Worm (Caenorhabditis elegans) whole organism, early embryonic: ENCODE measurements around the gene C02F5.10.

Experiments used
- B0310.2 ChIP-seq: sonication (generic microtip); optimal IDR thresholded peaks from 2 replicates; lab custom pipeline; 2016; ENCODE audit warnings: mild to moderate bottlenecking, missing genetic modification characterization, missing compliant biosample characterization
- F13C5.2 ChIP-seq: sonication (generic microtip); optimal IDR thresholded peaks from 2 replicates; lab custom pipeline; 2017; ENCODE audit warnings: mild to moderate bottlenecking, missing genetic modification characterization, inconsistent platforms, missing compliant biosample characterization
- ama-1 ChIP-seq: fragments of 150-350 bp; optimal IDR thresholded peaks from 2 replicates; lab custom pipeline; 2014
- ceh-13 ChIP-seq: fragments of 200-800 bp; sonication (Bioruptor generic); optimal IDR thresholded peaks from 2 replicates; lab custom pipeline; 2018; ENCODE audit warnings: mild to moderate bottlenecking, missing genetic modification characterization, missing compliant biosample characterization
- ceh-36 ChIP-seq: sonication (generic microtip); optimal IDR thresholded peaks from 2 replicates; lab custom pipeline; 2016; ENCODE audit warnings: missing genetic modification characterization, inconsistent platforms, missing compliant biosample characterization
- ets-7 ChIP-seq: sonication (generic microtip); optimal IDR thresholded peaks from 2 replicates; lab custom pipeline; 2016; ENCODE audit warnings: missing genotype, missing genetic modification characterization, missing compliant biosample characterization
- hnd-1 ChIP-seq: sonication (generic microtip); optimal IDR thresholded peaks from 2 replicates; lab custom pipeline; 2016; ENCODE audit warnings: missing genetic modification characterization, missing compliant biosample characterization

DNA sequence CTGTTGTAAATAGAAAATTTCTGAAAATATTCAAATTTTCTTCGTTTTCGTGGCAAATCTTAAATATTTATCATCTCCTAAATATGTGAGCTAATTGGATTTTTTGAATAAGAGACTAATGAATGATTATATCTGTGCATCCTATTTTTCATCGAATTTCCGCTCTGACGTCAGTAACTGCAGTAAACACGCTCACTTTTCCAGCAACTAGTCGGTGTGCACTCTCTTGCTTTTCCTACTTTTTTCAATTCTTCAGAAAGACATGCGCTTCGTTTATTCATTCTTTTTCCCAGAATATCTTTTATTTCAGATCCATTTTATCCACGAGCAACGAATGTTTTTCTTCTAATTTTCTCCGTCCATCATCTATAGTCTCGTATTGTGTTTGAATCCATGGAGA lies 19.8 kb downstream of the C02F5.10 start:
- TF ChIP-seq ets-7: no peak
- TF ChIP-seq ama-1: no peak
- TF ChIP-seq ceh-36 (tag; lab: Kevin White, UChicago): no peak
- TF ChIP-seq F13C5.2 (tag; lab: Kevin White, UChicago): no peak
- TF ChIP-seq hnd-1 (tag; lab: Kevin White, UChicago): no peak
- TF ChIP-seq ceh-13 (GFP tag; lab: Kevin White, UChicago): no peak
- no peak for TF ChIP-seq B0310.2 (tag; lab: Kevin White, UChicago)
